Fruit fly (Drosophila melanogaster) Kc167 (cell line): ENCODE results near the gene phr6-4.

Experiments
- Myc ChIP-seq: fragments of >200 bp; optimal IDR thresholded peaks from 2 replicates; lab custom pipeline; 2017; ENCODE audit warnings: missing external identifiers
- Sin3A ChIP-seq: fragments of >200 bp; optimal IDR thresholded peaks from 2 replicates; lab custom pipeline; 2018; ENCODE audit warnings: missing external identifiers
- h ChIP-seq: fragments of >200 bp; optimal IDR thresholded peaks from 3 replicates; lab custom pipeline; 2018; ENCODE audit warnings: missing external identifiers
- insv ChIP-seq: fragments of >200 bp; optimal IDR thresholded peaks from 3 replicates; lab custom pipeline; 2018; ENCODE audit warnings: missing external identifiers
- psq ChIP-seq: fragments of >200 bp; optimal IDR thresholded peaks from 2 replicates; lab custom pipeline; 2017; ENCODE audit warnings: missing external identifiers

dm6 chr2L:20695066-20695465 lies 49.5 kb upstream of the phr6-4 start:
- TF ChIP-seq h (lab: Kevin White, UChicago): no peak
- no peak for TF ChIP-seq psq (lab: Kevin White, UChicago)
- TF ChIP-seq Myc (lab: Kevin White, UChicago): no peak
- no peak for TF ChIP-seq insv (lab: Kevin White, UChicago)
- TF ChIP-seq Sin3A (lab: Kevin White, UChicago): no peak
